Worm (Caenorhabditis elegans) whole organism, L2 larva: ENCODE results near the gene twk-6.

Source experiments
- R02D3.7 ChIP-seq: fragments of 150-350 bp; optimal IDR thresholded peaks from 2 replicates; lab custom pipeline; 2014; ENCODE audit warnings: missing biosample characterization, missing genetic modification characterization
- Y55F3AM.14 ChIP-seq: fragments of 200-800 bp; sonication (Bioruptor generic); optimal IDR thresholded peaks from 2 replicates; lab custom pipeline; 2018; ENCODE audit warnings: mild to moderate bottlenecking, missing genetic modification characterization, missing compliant biosample characterization
- aly-2 ChIP-seq: fragments of 150-350 bp; optimal IDR thresholded peaks from 2 replicates; lab custom pipeline; 2014; ENCODE audit warnings: missing biosample characterization, missing genetic modification characterization
- ama-1 ChIP-seq: fragments of 150-350 bp; optimal IDR thresholded peaks from 2 replicates; lab custom pipeline; 2018; ENCODE audit warnings: inconsistent platforms
- ceh-16 ChIP-seq: fragments of 150-350 bp; optimal IDR thresholded peaks from 2 replicates; lab custom pipeline; 2014; ENCODE audit warnings: missing biosample characterization, missing genetic modification characterization
- ceh-82 ChIP-seq: fragments of 150-350 bp; optimal IDR thresholded peaks from 2 replicates; lab custom pipeline; 2014; ENCODE audit warnings: missing biosample characterization, missing genetic modification characterization
- crh-2 ChIP-seq: sonication (generic microtip); optimal IDR thresholded peaks from 2 replicates; lab custom pipeline; 2017; ENCODE audit warnings: missing biosample characterization, missing genetic modification characterization
- egl-27 ChIP-seq: sonication (generic microtip); optimal IDR thresholded peaks from 3 replicates; lab custom pipeline; 2017; ENCODE audit warnings: missing biosample characterization, missing genetic modification reagents, missing genetic modification characterization
- elt-1 ChIP-seq: fragments of 150-350 bp; optimal IDR thresholded peaks from 2 replicates; lab custom pipeline; 2014; ENCODE audit warnings: missing biosample characterization, missing genetic modification characterization
- elt-3 ChIP-seq: sonication (generic microtip); optimal IDR thresholded peaks from 2 replicates; lab custom pipeline; 2017; ENCODE audit warnings: missing biosample characterization, missing genetic modification characterization
- fos-1 ChIP-seq: fragments of 150-350 bp; optimal IDR thresholded peaks from 2 replicates; lab custom pipeline; 2014; ENCODE audit warnings: missing biosample characterization, missing genetic modification characterization
- lin-11 ChIP-seq: fragments of 150-350 bp; sonication (generic microtip); optimal IDR thresholded peaks from 2 replicates; lab custom pipeline; 2014; ENCODE audit warnings: missing biosample characterization, missing genetic modification characterization, inconsistent platforms, mixed read lengths
- lin-13 ChIP-seq: fragments of 150-350 bp; optimal IDR thresholded peaks from 2 replicates; lab custom pipeline; 2014; ENCODE audit warnings: missing biosample characterization, missing genetic modification reagents, missing genetic modification characterization
- lsy-2 ChIP-seq, 2 experiments: fragments of 150-350 bp in 1 of 2; sonication (generic microtip) in 1 of 2; optimal IDR thresholded peaks; 2 replicates each; lab custom pipeline; 2014 to 2017; ENCODE audit warnings: missing biosample characterization in 2 of 2, missing genetic modification characterization in 2 of 2
- mbf-1 ChIP-seq: sonication (generic microtip); optimal IDR thresholded peaks from 2 replicates; lab custom pipeline; 2017; ENCODE audit warnings: missing biosample characterization, missing genetic modification characterization
- mdl-1 ChIP-seq, 2 experiments: fragments of 150-350 bp in 1 of 2; sonication (generic microtip) in 1 of 2; optimal IDR thresholded peaks; 2 replicates each; lab custom pipeline; 2017; ENCODE audit warnings: missing biosample characterization in 2 of 2, missing genetic modification characterization in 2 of 2
- nhr-10 ChIP-seq: sonication (generic microtip); optimal IDR thresholded peaks from 2 replicates; lab custom pipeline; 2017; ENCODE audit warnings: missing biosample characterization, missing genetic modification characterization
- nhr-11 ChIP-seq: fragments of 150-350 bp; optimal IDR thresholded peaks from 2 replicates; lab custom pipeline; 2014; ENCODE audit warnings: missing biosample characterization, missing genetic modification characterization
- nhr-12 ChIP-seq: fragments of 150-350 bp; optimal IDR thresholded peaks from 2 replicates; lab custom pipeline; 2014; ENCODE audit warnings: missing biosample characterization, missing genetic modification characterization
- nhr-129 ChIP-seq: fragments of 150-350 bp; optimal IDR thresholded peaks from 2 replicates; lab custom pipeline; 2014; ENCODE audit warnings: missing biosample characterization, missing genetic modification characterization
- nhr-237 ChIP-seq: fragments of 150-350 bp; optimal IDR thresholded peaks from 2 replicates; lab custom pipeline; 2014; ENCODE audit warnings: missing biosample characterization, missing genetic modification characterization
- nhr-6 ChIP-seq: fragments of 150-350 bp; optimal IDR thresholded peaks from 2 replicates; lab custom pipeline; 2014; ENCODE audit warnings: missing biosample characterization, missing genetic modification characterization
- nhr-77 ChIP-seq: fragments of 150-350 bp; optimal IDR thresholded peaks from 2 replicates; lab custom pipeline; 2014; ENCODE audit warnings: missing biosample characterization, missing genetic modification characterization
- sem-4 ChIP-seq: fragments of 150-350 bp; optimal IDR thresholded peaks from 2 replicates; lab custom pipeline; 2014; ENCODE audit warnings: missing biosample characterization, missing genetic modification reagents, missing genetic modification characterization
- skn-1 ChIP-seq: sonication (generic microtip); optimal IDR thresholded peaks from 2 replicates; lab custom pipeline; 2017; ENCODE audit warnings: missing biosample characterization, missing genetic modification characterization
- sma-9 ChIP-seq, 2 experiments: fragments of 150-350 bp in 1 of 2; sonication (generic microtip) in 1 of 2; optimal IDR thresholded peaks; 2 replicates each; lab custom pipeline; 2014 to 2016; ENCODE audit warnings: missing genetic modification characterization in 2 of 2, mild to moderate bottlenecking in 1 of 2, missing biosample characterization in 1 of 2, missing compliant biosample characterization in 1 of 2, missing genetic modification reagents in 1 of 2, moderate library complexity in 1 of 2
- snpc-4 ChIP-seq: fragments of 150-350 bp; optimal IDR thresholded peaks from 2 replicates; lab custom pipeline; 2014; ENCODE audit warnings: missing biosample characterization, missing genetic modification characterization
- unc-39 ChIP-seq: fragments of 150-350 bp; optimal IDR thresholded peaks from 2 replicates; lab custom pipeline; 2014; ENCODE audit warnings: missing biosample characterization, missing genetic modification characterization
- unc-55 ChIP-seq: fragments of 150-350 bp; sonication (generic microtip); optimal IDR thresholded peaks from 3 replicates; lab custom pipeline; 2014; ENCODE audit warnings: missing biosample characterization, missing genetic modification reagents, missing genetic modification characterization
- unc-62 ChIP-seq: fragments of 150-350 bp; optimal IDR thresholded peaks from 2 replicates; lab custom pipeline; 2014; ENCODE audit warnings: missing biosample characterization, missing genetic modification reagents, missing genetic modification characterization
- zag-1 ChIP-seq: fragments of 150-350 bp; optimal IDR thresholded peaks from 2 replicates; lab custom pipeline; 2014; ENCODE audit warnings: missing biosample characterization, missing genetic modification characterization
- ztf-11 ChIP-seq: sonication (generic microtip); optimal IDR thresholded peaks from 2 replicates; lab custom pipeline; 2017; ENCODE audit warnings: missing biosample characterization, missing genetic modification characterization

twk-6 gene

DNA sequence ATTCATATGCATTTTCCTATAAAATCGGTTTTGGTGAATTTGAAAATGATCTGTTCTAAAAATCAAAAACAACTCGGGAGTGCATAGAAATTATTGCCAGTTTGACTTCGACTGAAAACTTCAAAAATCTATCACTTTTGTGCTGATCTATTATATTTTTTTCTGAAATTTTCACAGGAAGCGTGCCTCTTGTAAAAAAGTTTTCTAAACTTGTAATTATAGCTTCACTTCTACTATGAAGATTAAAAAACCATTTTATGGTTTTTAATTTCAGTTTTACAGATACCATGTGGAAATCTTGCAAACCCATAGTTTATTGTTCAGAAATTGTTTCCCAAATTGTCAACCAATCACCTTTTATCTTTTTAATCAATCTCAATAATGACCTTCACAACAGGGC lies 8.7 kb upstream of the twk-6 start, which contains the start of gene F17C8.9:
Gene F17C8.9, plus strand, starts transcription at position 301 of the 400 bp plus-strand sequence.
- TF ChIP-seq skn-1 (tag; lab: Kevin White, UChicago): no peak
- no peak for TF ChIP-seq ceh-16 (tag; lab: Kevin White, UChicago)
- no peak for TF ChIP-seq R02D3.7 (tag; lab: Kevin White, UChicago)
- TF ChIP-seq zag-1 (tag; lab: Kevin White, UChicago): no peak
- TF ChIP-seq nhr-6 (tag; lab: Kevin White, UChicago): no peak
- no peak for TF ChIP-seq sma-9 (GFP tag; optimal IDR thresholded peaks at IDR 0.05; lab: Kevin White, UChicago)
- TF ChIP-seq sma-9 (tag; optimal IDR thresholded peaks at IDR 0.05; lab: Kevin White, UChicago): no peak
- no peak for TF ChIP-seq lin-13 (GFP tag; lab: Kevin White, UChicago)
- no peak for TF ChIP-seq mbf-1 (tag; lab: Kevin White, UChicago)
- TF ChIP-seq aly-2 (tag; lab: Kevin White, UChicago): no peak
- no peak for TF ChIP-seq nhr-77
- TF ChIP-seq ceh-82: no peak
- TF ChIP-seq ztf-11 (tag; lab: Kevin White, UChicago): no peak
- TF ChIP-seq nhr-11: no peak
- no peak for TF ChIP-seq elt-1 (tag; lab: Kevin White, UChicago)
- TF ChIP-seq sem-4 (tag; lab: Kevin White, UChicago): no peak
- no peak for TF ChIP-seq nhr-129 (tag; lab: Kevin White, UChicago)
- no peak for TF ChIP-seq egl-27 (tag; lab: Kevin White, UChicago)
- no peak for TF ChIP-seq nhr-12 (tag; lab: Kevin White, UChicago)
- no peak for TF ChIP-seq Y55F3AM.14 (GFP tag; lab: Kevin White, UChicago)
- TF ChIP-seq lin-11 (tag; lab: Kevin White, UChicago): no peak

DNA sequence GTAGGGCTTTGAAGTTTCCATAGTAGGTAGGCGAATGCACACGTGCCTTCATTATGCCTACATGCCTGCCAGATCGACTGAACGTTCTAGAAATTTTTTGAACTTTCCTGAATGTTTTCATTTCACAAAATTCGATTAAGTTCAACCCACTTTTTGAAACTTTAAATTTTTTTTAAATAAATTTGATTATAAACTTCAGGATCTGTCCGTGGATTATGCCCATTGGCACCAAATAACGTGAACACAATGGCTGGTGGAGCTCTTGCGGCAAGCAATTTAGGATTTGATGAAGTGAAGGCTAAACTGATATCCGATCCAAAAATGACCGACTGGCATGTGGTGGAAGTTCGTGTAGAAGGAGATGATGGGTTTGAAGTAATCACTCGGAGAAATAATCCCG lies 7.3 kb upstream of the twk-6 start, which contains the start of gene F17C8.7:
Gene F17C8.7, plus strand, starts transcription at position 301 of the 400 bp plus-strand sequence.
- no peak for TF ChIP-seq nhr-129 (tag; lab: Kevin White, UChicago)
- TF ChIP-seq unc-62 (GFP tag; lab: Kevin White, UChicago): no peak
- no peak for TF ChIP-seq ceh-82
- no peak for TF ChIP-seq nhr-237
- TF ChIP-seq mbf-1 (tag; lab: Kevin White, UChicago): no peak
- TF ChIP-seq snpc-4 (tag; lab: Kevin White, UChicago): no peak
- TF ChIP-seq fos-1 (tag; lab: Kevin White, UChicago): no peak
- TF ChIP-seq sem-4 (tag; lab: Kevin White, UChicago): no peak
- no peak for TF ChIP-seq nhr-12 (tag; lab: Kevin White, UChicago)
- no peak for TF ChIP-seq nhr-10 (tag; lab: Kevin White, UChicago)
- no peak for TF ChIP-seq lin-11 (tag; lab: Kevin White, UChicago)
- TF ChIP-seq Y55F3AM.14 (GFP tag; lab: Kevin White, UChicago): no peak
- TF ChIP-seq unc-39: no peak

DNA sequence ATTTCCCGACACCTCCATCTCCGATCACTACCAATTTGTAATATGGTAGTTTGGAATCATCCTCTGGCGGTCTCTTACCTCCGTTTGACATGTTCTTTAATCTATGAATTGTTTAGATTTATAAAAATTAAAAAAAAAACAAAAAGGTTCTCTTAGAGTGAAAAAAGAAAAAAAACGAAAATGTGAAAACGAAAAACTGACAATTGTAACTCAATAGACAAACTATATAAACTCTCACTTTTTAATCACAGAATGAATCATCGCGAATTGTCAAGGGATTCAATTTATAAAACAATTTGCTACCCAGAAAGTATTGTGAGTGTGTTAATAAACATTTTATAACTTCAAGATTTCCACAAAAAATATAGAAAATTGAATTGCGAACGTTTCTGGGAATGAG lies 2.7 kb upstream of the twk-6 start, which contains the start of gene ras-2:
Gene ras-2, minus strand, starts transcription at position 101 of the 400 bp plus-strand sequence.
- TF ChIP-seq skn-1 (tag; lab: Kevin White, UChicago) (no peak), nhr-77 (no peak), unc-55 (no peak), ztf-11 (tag; lab: Kevin White, UChicago) (no peak), mdl-1 (tag; optimal IDR thresholded peaks at IDR 0.05; lab: Kevin White, UChicago) (no peak), unc-39 (no peak), sem-4 (tag; lab: Kevin White, UChicago) (no peak), elt-3 (no peak), R02D3.7 (tag; lab: Kevin White, UChicago) (no peak), nhr-10 (tag; lab: Kevin White, UChicago) (no peak), ama-1 (lab: Kevin White, UChicago) (no peak), lin-11 (tag; lab: Kevin White, UChicago) (no peak)
- TF ChIP-seq, all 48 proteins: peak for 0

DNA sequence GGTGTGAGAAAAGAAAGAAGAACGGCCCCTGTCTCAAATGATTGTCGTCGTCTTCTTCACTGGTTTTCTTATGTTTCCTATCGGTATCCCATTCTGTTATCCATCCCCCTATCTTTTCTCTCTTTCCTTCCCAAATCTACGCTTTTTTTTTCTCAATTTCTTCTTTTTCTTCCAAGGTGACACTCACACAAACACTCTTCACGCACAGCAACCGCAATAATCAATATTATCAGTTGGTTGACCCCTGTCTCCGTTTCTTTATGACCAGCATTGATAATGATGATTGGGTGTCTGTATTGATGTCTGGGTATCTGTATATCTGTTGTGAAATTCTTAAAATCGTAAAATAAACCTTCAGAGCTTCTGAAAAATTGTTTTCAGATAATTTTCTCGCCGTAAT lies 1.9 kb upstream of the twk-6 start:
- TF ChIP-seq nhr-6 (tag; lab: Kevin White, UChicago) (no peak), elt-3 (no peak), crh-2 (tag; lab: Kevin White, UChicago) (peak; percentile 29), lsy-2 (tag; optimal IDR thresholded peaks at IDR 0.05; lab: Kevin White, UChicago) (peak in 1 of 2 experiments; percentile 28), fos-1 (tag; lab: Kevin White, UChicago) (peak; percentile 78), ztf-11 (tag; lab: Kevin White, UChicago) (no peak), sma-9 (GFP tag; optimal IDR thresholded peaks at IDR 0.05; lab: Kevin White, UChicago) (no peak), sma-9 (tag; optimal IDR thresholded peaks at IDR 0.05; lab: Kevin White, UChicago) (no peak), elt-1 (tag; lab: Kevin White, UChicago) (no peak), nhr-129 (tag; lab: Kevin White, UChicago) (peak; percentile 27)
- TF ChIP-seq, all 48 proteins: peak for 4
